Fruit fly (Drosophila melanogaster): ENCODE results near the gene Gr85a.

DNA sequence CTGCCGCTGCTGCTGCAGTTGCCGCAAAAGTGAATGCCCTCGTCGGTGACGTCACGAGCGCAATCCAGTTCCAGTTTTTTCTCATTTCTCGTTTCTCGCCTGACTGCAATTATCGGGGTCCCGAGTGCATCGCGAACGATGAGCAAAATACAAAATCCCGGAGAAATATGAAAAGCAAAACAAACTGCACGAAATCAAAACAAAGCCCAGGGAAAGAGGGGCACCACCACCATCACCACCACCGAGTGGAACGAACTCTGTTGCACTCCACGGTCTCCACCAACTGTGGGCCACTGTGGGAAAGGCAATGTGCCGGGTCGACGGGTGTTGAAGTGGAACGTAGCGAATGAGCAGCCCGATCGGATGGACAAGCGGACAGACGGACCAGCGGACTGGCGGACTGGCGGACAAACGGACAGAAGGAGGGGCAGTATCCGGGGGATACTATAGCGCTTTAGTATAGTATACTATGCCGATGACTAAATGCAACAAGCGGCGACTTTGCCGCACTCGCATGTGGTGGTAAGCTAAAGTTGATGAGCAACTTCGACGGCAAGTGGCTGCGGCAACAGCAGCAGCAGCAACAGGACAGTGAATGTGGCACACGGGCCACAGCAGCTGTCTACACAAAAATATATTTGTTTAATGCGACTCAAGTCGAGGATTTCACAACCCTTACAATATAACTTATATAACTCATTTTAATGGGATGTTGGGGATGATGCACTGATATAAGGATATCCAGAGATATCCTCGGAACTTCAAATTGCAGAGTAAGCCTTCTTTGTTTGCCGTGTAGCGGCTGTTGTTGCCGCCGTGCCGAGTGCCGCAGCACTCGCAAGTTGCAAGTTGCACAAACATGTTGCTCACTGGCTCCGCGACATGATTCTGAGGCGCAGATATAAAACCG, 35.2 kb downstream of the Gr85a start:
- no peak for TF ChIP-seq CG8478 (optimal IDR thresholded peaks at IDR 0.05)
- no peak for TF ChIP-seq CTCF (optimal IDR thresholded peaks at IDR 0.05)

Measured in S2 (cell line).